Fruit fly (Drosophila melanogaster) whole organism, adult: Measurements from ENCODE around the gene Whamy.

Source experiments
- CG11617 ChIP-seq: fragments of 200-800 bp; sonication (Bioruptor generic); optimal IDR thresholded peaks from 2 replicates; lab custom pipeline; 2017; ENCODE audit warnings: mild to moderate bottlenecking, missing biosample characterization, missing genetic modification reagents, missing genetic modification characterization
- CG12768 ChIP-seq: fragments of 200-800 bp; sonication (Bioruptor generic); optimal IDR thresholded peaks from 2 replicates; lab custom pipeline; 2017; ENCODE audit warnings: missing biosample characterization, missing genetic modification characterization, mild to moderate bottlenecking, moderate library complexity, missing genetic modification reagents
- CG14711 ChIP-seq: fragments of 200-800 bp; sonication (Bioruptor generic); optimal IDR thresholded peaks from 2 replicates; lab custom pipeline; 2018; ENCODE audit warnings: missing biosample characterization, mild to moderate bottlenecking, missing genetic modification characterization, moderate library complexity
- CG1620 ChIP-seq: fragments of 200-800 bp; sonication (Bioruptor generic); optimal IDR thresholded peaks from 2 replicates; lab custom pipeline; 2016; ENCODE audit warnings: missing biosample characterization, missing genetic modification characterization
- CG33017 ChIP-seq: fragments of 200-800 bp; sonication (Bioruptor generic); optimal IDR thresholded peaks from 2 replicates; lab custom pipeline; 2018; ENCODE audit warnings: missing biosample characterization, mild to moderate bottlenecking, missing genetic modification characterization, moderate library complexity
- CG5204 ChIP-seq: fragments of 200-800 bp; sonication (Bioruptor generic); optimal IDR thresholded peaks from 2 replicates; lab custom pipeline; 2016; ENCODE audit warnings: missing biosample characterization, missing genetic modification characterization
- CG7045 ChIP-seq: fragments of 200-800 bp; sonication (Bioruptor generic); optimal IDR thresholded peaks from 2 replicates; lab custom pipeline; 2017; ENCODE audit warnings: missing biosample characterization, mild to moderate bottlenecking, missing genetic modification characterization
- CG7101 ChIP-seq: fragments of 200-800 bp; sonication (Bioruptor generic); optimal IDR thresholded peaks from 2 replicates; lab custom pipeline; 2018; ENCODE audit warnings: missing biosample characterization, mild to moderate bottlenecking, missing genetic modification characterization, moderate library complexity
- Clk ChIP-seq: fragments of 200-800 bp; sonication (Bioruptor generic); optimal IDR thresholded peaks from 2 replicates; lab custom pipeline; 2017; ENCODE audit warnings: missing biosample characterization, missing genetic modification characterization
- Crg-1 ChIP-seq: fragments of 200-800 bp; sonication (Bioruptor generic); optimal IDR thresholded peaks from 2 replicates; lab custom pipeline; 2016; ENCODE audit warnings: missing biosample characterization, missing genetic modification characterization
- Hr96 ChIP-seq: fragments of 200-800 bp; sonication (Bioruptor generic); optimal IDR thresholded peaks from 2 replicates; lab custom pipeline; 2016; ENCODE audit warnings: missing biosample characterization, missing genetic modification characterization
- Mnt ChIP-seq: fragments of 200-800 bp; sonication (Bioruptor generic); optimal IDR thresholded peaks from 2 replicates; lab custom pipeline; 2016; ENCODE audit warnings: missing biosample characterization, mild to moderate bottlenecking, missing genetic modification characterization
- bab1 ChIP-seq: fragments of 200-800 bp; sonication (Bioruptor generic); optimal IDR thresholded peaks from 3 replicates; lab custom pipeline; 2019; ENCODE audit warnings: missing biosample characterization, mild to moderate bottlenecking, missing genetic modification characterization, moderate library complexity
- cic ChIP-seq: fragments of 200-800 bp; sonication (Bioruptor generic); optimal IDR thresholded peaks from 2 replicates; lab custom pipeline; 2017; ENCODE audit warnings: missing biosample characterization, mild to moderate bottlenecking, missing genetic modification characterization, moderate library complexity
- cnc ChIP-seq, 2 experiments: fragments of >200 bp; optimal IDR thresholded peaks; 2 replicates each; lab custom pipeline; 2017
- kay ChIP-seq: fragments of 200-800 bp; sonication (Bioruptor generic); peaks from one replicate; lab custom pipeline; 2016; ENCODE audit warnings: missing biosample characterization, missing genetic modification characterization, borderline replicate concordance
- ovo ChIP-seq: fragments of 200-800 bp; sonication (Bioruptor generic); optimal IDR thresholded peaks from 2 replicates; lab custom pipeline; 2016; ENCODE audit warnings: missing biosample characterization, missing genetic modification characterization
- pad ChIP-seq: fragments of 200-800 bp; sonication (Bioruptor generic); optimal IDR thresholded peaks from 3 replicates; lab custom pipeline; 2017; ENCODE audit warnings: missing biosample characterization, missing genetic modification characterization, mild to moderate bottlenecking, moderate library complexity, missing genetic modification reagents
- tj ChIP-seq: fragments of 200-800 bp; sonication (Bioruptor generic); optimal IDR thresholded peaks from 3 replicates; lab custom pipeline; 2017; ENCODE audit warnings: missing biosample characterization, mild to moderate bottlenecking, missing genetic modification characterization, moderate library complexity
- toe ChIP-seq: fragments of 200-800 bp; sonication (Bioruptor generic); optimal IDR thresholded peaks from 2 replicates; lab custom pipeline; 2016; ENCODE audit warnings: missing biosample characterization, missing genetic modification characterization

The Whamy gene

dm6 chr3R:9743217-9743616 is 31.0 kb downstream of the Whamy start, which contains the start of gene CG31415:
Gene CG31415 (plus strand): TSS chr3R:9743517.
- TF ChIP-seq CG7045 (GFP tag; lab: Kevin White, UChicago) (no peak), CG33017 (tag; lab: Kevin White, UChicago) (no peak), cnc (optimal IDR thresholded peaks at IDR 0.05; lab: Kevin White, UChicago) (no peak), CG1620 (no peak), bab1 (GFP tag; lab: Kevin White, UChicago) (no peak), Mnt (GFP tag; lab: Kevin White, UChicago) (no peak), toe (GFP tag; lab: Kevin White, UChicago) (no peak), kay (GFP tag; lab: Kevin White, UChicago) (no peak), tj (no peak), CG14711 (tag; lab: Kevin White, UChicago) (no peak), Hr96 (GFP tag; lab: Kevin White, UChicago) (no peak), pad (GFP tag; lab: Kevin White, UChicago) (no peak), Clk (no peak), ovo (GFP tag; lab: Kevin White, UChicago) (no peak)

dm6 chr3R:9740713-9741112 is 33.5 kb downstream of the Whamy start, which contains the start of gene Pnn:
Gene Pnn (plus strand): TSS chr3R:9740899.
- TF ChIP-seq CG7101 (tag; lab: Kevin White, UChicago) (peak; percentile 2), CG11617 (GFP tag; lab: Kevin White, UChicago) (peak; percentile 10), Mnt (GFP tag; lab: Kevin White, UChicago) (peak; percentile 12), Clk (no peak), kay (GFP tag; lab: Kevin White, UChicago) (peak; percentile 58)

DNA sequence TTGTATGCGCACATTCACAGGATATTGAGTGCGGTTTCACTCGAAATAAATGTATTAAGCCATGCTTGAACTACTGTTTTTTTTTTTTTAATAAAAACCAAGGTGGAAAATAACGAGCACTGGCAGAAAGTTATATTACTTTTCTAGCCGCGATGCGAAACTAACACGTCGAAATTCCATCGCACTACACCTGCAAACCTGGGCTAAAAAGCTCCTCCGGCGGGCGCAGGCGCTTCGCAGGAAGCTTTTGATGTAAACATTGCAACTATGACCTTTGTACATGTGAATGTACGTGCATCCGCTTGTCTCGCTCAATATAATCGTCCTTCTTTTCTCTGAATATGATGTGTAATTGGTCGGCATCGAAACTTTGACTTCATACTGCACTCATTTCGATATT is 34.4 kb downstream of the Whamy start, which contains the start of gene side-VII:
side-VII (minus strand) TSS at position 187 of the 400 bp plus-strand sequence.
- TF ChIP-seq kay (GFP tag; lab: Kevin White, UChicago) (peak; percentile 27), CG12768 (no peak)

dm6 chr3R:9735151-9735550 is 39.1 kb downstream of the Whamy start:
- TF ChIP-seq toe (GFP tag; lab: Kevin White, UChicago) (no peak), CG5204 (GFP tag; lab: Kevin White, UChicago) (no peak), Clk (no peak), kay (GFP tag; lab: Kevin White, UChicago) (no peak), Crg-1 (GFP tag; lab: Kevin White, UChicago) (no peak), Mnt (GFP tag; lab: Kevin White, UChicago) (no peak)

dm6 chr3R:9733150-9733549 is 41.1 kb downstream of the Whamy start, which contains the start of gene alphaTub85E:
Gene alphaTub85E (minus strand): TSS chr3R:9733250.
- TF ChIP-seq Mnt (GFP tag; lab: Kevin White, UChicago), result no peak
- no peak for TF ChIP-seq bab1 (GFP tag; lab: Kevin White, UChicago)
- TF ChIP-seq kay (GFP tag; lab: Kevin White, UChicago), result no peak

DNA sequence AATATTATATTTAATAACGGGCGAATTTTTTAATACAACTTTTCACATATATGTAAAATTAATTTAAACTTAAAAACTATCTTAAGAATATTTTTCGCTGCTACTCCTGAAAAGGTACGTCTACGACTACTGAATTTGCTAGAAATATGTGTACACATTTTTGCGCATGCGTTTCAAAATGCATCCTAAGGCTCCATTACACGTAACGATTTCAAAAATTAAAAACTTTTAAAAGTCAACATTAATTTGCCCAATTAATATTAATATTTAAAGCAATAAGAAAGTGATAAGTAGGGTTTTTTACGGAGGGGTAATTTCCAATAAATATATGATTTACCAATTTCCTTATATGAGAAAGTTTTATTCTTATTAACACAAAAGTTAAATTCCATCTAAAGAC is 43.4 kb downstream of the Whamy start, which contains the start of gene FoxP:
FoxP (minus strand) TSS at position 89 of the 400 bp plus-strand sequence.
- TF ChIP-seq Mnt (GFP tag; lab: Kevin White, UChicago), result no peak
- TF ChIP-seq tj, result no peak
- peak; percentile 29 for TF ChIP-seq kay (GFP tag; lab: Kevin White, UChicago)
- no peak for TF ChIP-seq CG5204 (GFP tag; lab: Kevin White, UChicago)
- TF ChIP-seq Hr96 (GFP tag; lab: Kevin White, UChicago), result no peak
- no peak for TF ChIP-seq CG1620

DNA sequence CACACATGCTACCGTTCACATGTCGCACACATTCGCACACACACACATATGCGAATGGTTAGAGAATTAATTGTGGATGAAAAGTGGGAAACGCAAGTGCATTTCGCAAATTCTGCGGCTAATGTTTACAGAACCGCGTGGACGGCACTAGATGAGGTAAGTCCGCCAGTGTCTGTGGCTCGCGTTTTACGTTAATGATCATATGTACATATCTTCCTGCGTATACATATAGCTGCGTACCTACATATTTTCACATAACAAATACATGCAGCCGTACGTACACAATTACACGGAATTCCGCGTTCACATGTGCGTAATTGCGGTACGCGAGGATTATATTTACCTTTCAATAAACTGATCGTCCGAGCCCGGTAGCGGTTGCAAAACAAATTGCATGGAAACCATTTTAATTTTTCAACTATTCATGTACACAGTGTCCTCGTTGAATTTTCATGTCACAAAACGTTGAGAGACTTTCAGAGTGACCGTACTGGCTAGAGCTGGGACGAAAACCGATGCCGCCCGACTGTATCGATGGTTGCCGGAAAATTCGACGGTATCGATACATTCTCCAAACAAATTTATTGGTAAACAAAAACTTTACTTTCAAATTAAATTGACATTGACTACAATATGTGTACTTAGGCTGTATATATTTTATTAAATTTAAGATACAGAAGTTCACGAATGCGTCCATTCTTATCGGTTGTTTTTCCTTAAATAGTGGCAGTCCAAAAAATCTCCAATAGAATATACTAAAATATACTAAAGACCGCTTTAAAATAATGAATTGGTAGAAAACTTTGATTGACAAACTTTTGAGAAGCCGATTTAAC is 48.9 kb downstream of the Whamy start, which contains the start of gene hyd:
hyd (minus strand) TSS at position 495 of the 836 bp plus-strand sequence.
- TF ChIP-seq cnc (optimal IDR thresholded peaks at IDR 0.05; lab: Kevin White, UChicago) (no peak), CG12768 (peak; percentile 27), bab1 (GFP tag; lab: Kevin White, UChicago) (peak; percentile 38), tj (peak; percentile 4), Clk (no peak), Mnt (GFP tag; lab: Kevin White, UChicago) (peak; percentile 71), ovo (GFP tag; lab: Kevin White, UChicago) (peak; percentile 9), CG33017 (tag; lab: Kevin White, UChicago) (no peak), cic (peak; percentile 8), CG7101 (tag; lab: Kevin White, UChicago) (no peak), CG14711 (tag; lab: Kevin White, UChicago) (no peak)
